Worm (Caenorhabditis elegans): ENCODE data around the gene acp-7.

ce11 chrIV:6464005-6464404 is 32.5 kb upstream of the acp-7 start, which contains the start of gene acr-25:
- no peak for TF ChIP-seq ets-7 (tag; optimal IDR thresholded peaks at IDR 0.05)
- TF ChIP-seq aly-1 (tag; optimal IDR thresholded peaks at IDR 0.05), result no peak
- no peak for TF ChIP-seq ama-1 (optimal IDR thresholded peaks at IDR 0.05)
- TF ChIP-seq flt-1 (GFP tag; IDR thresholded peaks at IDR 0.05), result no peak
- no peak for TF ChIP-seq sea-1 (GFP tag; conservative IDR thresholded peaks at IDR 0.05)
- no peak for TF ChIP-seq ceh-13 (GFP tag; optimal IDR thresholded peaks at IDR 0.05)
- no peak for TF ChIP-seq B0310.2 (tag; optimal IDR thresholded peaks at IDR 0.05)
- no peak for TF ChIP-seq scrt-1 (GFP tag; IDR thresholded peaks at IDR 0.05)
- TF ChIP-seq pes-1 (GFP tag; IDR thresholded peaks at IDR 0.05), result no peak
- no peak for TF ChIP-seq hmbx-1 (tag; optimal IDR thresholded peaks at IDR 0.05)
- no peak for TF ChIP-seq F13C5.2 (tag; optimal IDR thresholded peaks at IDR 0.05)
- TF ChIP-seq hnd-1 (tag; optimal IDR thresholded peaks at IDR 0.05), result no peak
- no peak for TF ChIP-seq ceh-36 (tag; optimal IDR thresholded peaks at IDR 0.05)
- TF ChIP-seq tbx-11 (GFP tag; IDR thresholded peaks at IDR 0.05), result no peak
